Fruit fly (Drosophila melanogaster): ENCODE data around the gene CG42337.

DNA sequence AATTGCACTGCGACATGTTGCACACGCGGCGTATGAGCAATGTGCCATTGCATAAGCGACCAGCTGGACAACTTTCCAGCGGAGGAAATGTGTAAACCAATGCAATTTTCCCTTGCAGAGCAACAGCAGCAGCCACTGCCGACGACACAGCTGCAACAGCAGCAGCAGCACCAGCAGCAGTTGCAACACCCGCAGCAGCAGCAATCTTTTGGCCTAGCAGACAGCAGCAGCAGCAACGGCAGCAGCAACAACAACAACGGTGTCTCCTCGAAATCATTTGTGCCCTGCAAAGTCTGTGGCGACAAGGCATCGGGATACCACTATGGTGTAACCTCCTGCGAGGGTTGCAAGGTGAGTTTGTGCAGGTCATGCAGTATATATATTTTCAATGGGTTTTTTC is 37.6 kb upstream of the CG42337 start:
- TF ChIP-seq usp (GFP tag; optimal IDR thresholded peaks at IDR 0.05) = no peak
- TF ChIP-seq pan (optimal IDR thresholded peaks at IDR 0.05) = no peak
- no peak for TF ChIP-seq psq (optimal IDR thresholded peaks at IDR 0.05)
- no peak for TF ChIP-seq CG8478 (optimal IDR thresholded peaks at IDR 0.05)
- no peak for TF ChIP-seq EcR (GFP tag; optimal IDR thresholded peaks at IDR 0.05)
- no peak for TF ChIP-seq Dll (optimal IDR thresholded peaks at IDR 0.05)

All from whole organism.